Fruit fly (Drosophila melanogaster) whole organism, embryonic: ENCODE measurements around the gene Snx27.

Source experiments
- ATbp ChIP-seq: fragments of 200-800 bp; sonication (Bioruptor generic); optimal IDR thresholded peaks from 2 replicates; lab custom pipeline; 2017; ENCODE audit warnings: missing biosample characterization, mild to moderate bottlenecking, missing genetic modification characterization, missing genetic modification reagents
- Abd-B ChIP-seq: fragments of 200-800 bp; sonication (Bioruptor generic); optimal IDR thresholded peaks from 2 replicates; lab custom pipeline; 2018; ENCODE audit warnings: missing biosample characterization, mild to moderate bottlenecking, missing genetic modification characterization, moderate library complexity
- Aef1 ChIP-seq: fragments of 200-800 bp; sonication (Bioruptor generic); IDR thresholded peaks from 3 replicates; pipeline ENCODE4 v1.3.6; 2022; ENCODE audit warnings: missing biosample characterization, missing genetic modification characterization
- Antp ChIP-seq: fragments of 200-800 bp; sonication (Bioruptor generic); optimal IDR thresholded peaks from 3 replicates; lab custom pipeline; 2016; ENCODE audit warnings: missing biosample characterization, missing genetic modification characterization
- B-H1 ChIP-seq: fragments of 200-800 bp; sonication (Bioruptor generic); IDR thresholded peaks from 3 replicates; pipeline ENCODE4 v1.3.6; 2022; ENCODE audit warnings: missing biosample characterization, missing genetic modification characterization
- BtbVII ChIP-seq: fragments of 200-800 bp; sonication (Bioruptor generic); optimal IDR thresholded peaks from 3 replicates; lab custom pipeline; 2017; ENCODE audit warnings: missing biosample characterization, mild to moderate bottlenecking, missing genetic modification characterization
- CG10321 ChIP-seq: fragments of 200-800 bp; sonication (Bioruptor generic); IDR thresholded peaks from 2 replicates; pipeline ENCODE4 v1.3.6; 2022; ENCODE audit warnings: missing biosample characterization, missing genetic modification characterization
- CG17385 ChIP-seq: fragments of 200-800 bp; sonication (Bioruptor generic); optimal IDR thresholded peaks from 3 replicates; lab custom pipeline; 2018; ENCODE audit warnings: missing biosample characterization, mild to moderate bottlenecking, missing genetic modification characterization
- CG17612 ChIP-seq: fragments of 200-800 bp; sonication (Bioruptor generic); IDR thresholded peaks from 2 replicates; pipeline ENCODE4 v1.3.6; 2022; ENCODE audit warnings: missing biosample characterization, missing genetic modification characterization
- CG2712 ChIP-seq: fragments of 200-800 bp; optimal IDR thresholded peaks from 3 replicates; lab custom pipeline; 2019; ENCODE audit warnings: missing biosample characterization, mild to moderate bottlenecking, missing genetic modification characterization, moderate library complexity
- CG2875 ChIP-seq: fragments of 200-800 bp; sonication (Bioruptor generic); optimal IDR thresholded peaks from 2 replicates; lab custom pipeline; 2017; ENCODE audit warnings: missing biosample characterization, mild to moderate bottlenecking, missing genetic modification characterization, missing genetic modification reagents
- CG3163 ChIP-seq: fragments of 200-800 bp; sonication (Bioruptor generic); optimal IDR thresholded peaks from 3 replicates; lab custom pipeline; 2016; ENCODE audit warnings: missing biosample characterization, missing genetic modification characterization
- CG33213 ChIP-seq: fragments of 200-800 bp; sonication (Bioruptor generic); optimal IDR thresholded peaks from 3 replicates; lab custom pipeline; 2016; ENCODE audit warnings: missing biosample characterization, missing genetic modification characterization
- CG4730 ChIP-seq: fragments of 200-800 bp; sonication (Bioruptor generic); IDR thresholded peaks from 2 replicates; pipeline ENCODE4 v1.3.6; 2022; ENCODE audit warnings: missing biosample characterization, missing genetic modification characterization
- CG6654 ChIP-seq: fragments of 200-800 bp; sonication (Bioruptor generic); optimal IDR thresholded peaks from 2 replicates; lab custom pipeline; 2017; ENCODE audit warnings: missing biosample characterization, mild to moderate bottlenecking, missing genetic modification characterization
- CG7839 ChIP-seq: fragments of 200-800 bp; sonication (Bioruptor generic); optimal IDR thresholded peaks from 3 replicates; lab custom pipeline; 2018; ENCODE audit warnings: missing biosample characterization, mild to moderate bottlenecking, missing genetic modification characterization, moderate library complexity
- CG7987 ChIP-seq: fragments of 200-800 bp; sonication (Bioruptor generic); optimal IDR thresholded peaks from 2 replicates; lab custom pipeline; 2018; ENCODE audit warnings: missing biosample characterization, mild to moderate bottlenecking, missing genetic modification characterization, moderate library complexity
- CG8290 ChIP-seq, 3 experiments: fragments of 200-800 bp; sonication (Bioruptor generic); optimal IDR thresholded peaks; 2 replicates each; lab custom pipeline; 2016 to 2019; ENCODE audit warnings: missing biosample characterization in 3 of 3, missing genetic modification characterization in 3 of 3, mild to moderate bottlenecking in 2 of 3, moderate library complexity in 1 of 3
- CG8478 ChIP-seq: fragments of >200 bp; optimal IDR thresholded peaks from 2 replicates; lab custom pipeline; 2018
- CG9932 ChIP-seq: fragments of 200-800 bp; sonication (Bioruptor generic); IDR thresholded peaks from 2 replicates; pipeline ENCODE4 v1.3.6; 2022; ENCODE audit warnings: missing biosample characterization, missing genetic modification characterization
- Dbx ChIP-seq: fragments of 200-800 bp; sonication (Bioruptor generic); IDR thresholded peaks from 3 replicates; pipeline ENCODE4 v1.3.6; 2022; ENCODE audit warnings: missing biosample characterization, missing genetic modification characterization
- Dfd ChIP-seq, 2 experiments: fragments of >200 bp; optimal IDR thresholded peaks; 2 replicates each; lab custom pipeline; 2017; ENCODE audit warnings: missing biosample characterization in 2 of 2, missing genetic modification characterization in 2 of 2
- Elba2 ChIP-seq: fragments of 200-800 bp; sonication (Bioruptor generic); optimal IDR thresholded peaks from 3 replicates; lab custom pipeline; 2016; ENCODE audit warnings: missing biosample characterization, missing genetic modification characterization
- Gug ChIP-seq: fragments of 200-800 bp; sonication (Bioruptor generic); IDR thresholded peaks from 4 replicates; pipeline ENCODE4 v1.3.6; 2022; ENCODE audit warnings: missing biosample characterization, missing genetic modification characterization
- HmgZ ChIP-seq: fragments of 200-800 bp; sonication (Bioruptor generic); optimal IDR thresholded peaks from 2 replicates; lab custom pipeline; 2018; ENCODE audit warnings: missing biosample characterization, mild to moderate bottlenecking, missing genetic modification characterization
- Hr51 ChIP-seq, 2 experiments: fragments of 200-800 bp; sonication (Bioruptor generic); optimal IDR thresholded peaks; 2 replicates in 1 of 2; 3 replicates in 1 of 2; lab custom pipeline; 2016 to 2018; ENCODE audit warnings: missing biosample characterization in 2 of 2, missing genetic modification characterization in 2 of 2, mild to moderate bottlenecking in 1 of 2, moderate library complexity in 1 of 2
- Hsf ChIP-seq: fragments of 200-800 bp; sonication (Bioruptor generic); optimal IDR thresholded peaks from 3 replicates; lab custom pipeline; 2016; ENCODE audit warnings: missing biosample characterization, missing genetic modification characterization
- Mad ChIP-seq: fragments of 200-800 bp; sonication (Bioruptor generic); optimal IDR thresholded peaks from 2 replicates; lab custom pipeline; 2016; ENCODE audit warnings: missing biosample characterization, missing genetic modification characterization
- NC2α ChIP-seq: fragments of 200-800 bp; sonication (Bioruptor generic); optimal IDR thresholded peaks from 2 replicates; lab custom pipeline; 2016; ENCODE audit warnings: missing biosample characterization, missing genetic modification characterization
- Oaz ChIP-seq: fragments of 200-800 bp; sonication (Bioruptor generic); IDR thresholded peaks from 2 replicates; pipeline ENCODE4 v1.3.6; 2022; ENCODE audit warnings: missing biosample characterization, missing genetic modification characterization
- Oli ChIP-seq: fragments of 200-800 bp; sonication (Bioruptor generic); optimal IDR thresholded peaks from 2 replicates; lab custom pipeline; 2018; ENCODE audit warnings: missing biosample characterization, mild to moderate bottlenecking, missing genetic modification characterization, moderate library complexity
- Xbp1 ChIP-seq: fragments of 200-800 bp; sonication (Bioruptor generic); optimal IDR thresholded peaks from 3 replicates; lab custom pipeline; 2016; ENCODE audit warnings: missing biosample characterization, mild to moderate bottlenecking, missing genetic modification characterization
- ab ChIP-seq: fragments of 200-800 bp; sonication (Bioruptor generic); optimal IDR thresholded peaks from 2 replicates; lab custom pipeline; 2016; ENCODE audit warnings: missing biosample characterization, missing genetic modification characterization
- br ChIP-seq: fragments of >200 bp; optimal IDR thresholded peaks from 2 replicates; lab custom pipeline; 2017
- caup ChIP-seq: fragments of 200-800 bp; sonication (Bioruptor generic); optimal IDR thresholded peaks from 3 replicates; lab custom pipeline; 2017; ENCODE audit warnings: missing biosample characterization, mild to moderate bottlenecking, missing genetic modification characterization, moderate library complexity; ENCODE audit not compliant: severe bottlenecking
- corto ChIP-seq: fragments of 200-800 bp; sonication (Bioruptor generic); optimal IDR thresholded peaks from 2 replicates; lab custom pipeline; 2016; ENCODE audit warnings: missing biosample characterization, mild to moderate bottlenecking, missing genetic modification characterization, moderate library complexity
- dmrt99B ChIP-seq: fragments of 200-800 bp; sonication (Bioruptor generic); optimal IDR thresholded peaks from 2 replicates; lab custom pipeline; 2018; ENCODE audit warnings: missing biosample characterization, mild to moderate bottlenecking, missing genetic modification characterization, moderate library complexity
- ftz-f1 ChIP-seq: fragments of 200-800 bp; sonication (Bioruptor generic); optimal IDR thresholded peaks from 2 replicates; lab custom pipeline; 2016; ENCODE audit warnings: missing biosample characterization, missing genetic modification characterization
- ind ChIP-seq: fragments of 200-800 bp; sonication (Bioruptor generic); optimal IDR thresholded peaks from 3 replicates; lab custom pipeline; 2016; ENCODE audit warnings: missing biosample characterization, missing genetic modification characterization
- inv ChIP-seq: fragments of 200-800 bp; sonication (Bioruptor generic); IDR thresholded peaks from 2 replicates; pipeline ENCODE4 v1.3.6; 2022; ENCODE audit warnings: missing biosample characterization, missing genetic modification characterization; ENCODE audit not compliant: partially characterized antibody
- jing ChIP-seq: fragments of 200-800 bp; sonication (Bioruptor generic); optimal IDR thresholded peaks from 2 replicates; lab custom pipeline; 2018; ENCODE audit warnings: missing biosample characterization, mild to moderate bottlenecking, missing genetic modification characterization
- lola ChIP-seq, 3 experiments: fragments of >200 bp in 2 of 3; fragments of 200-800 bp in 1 of 3; sonication (Bioruptor generic) in 1 of 3; optimal IDR thresholded peaks; 2 replicates each; lab custom pipeline; 2017 to 2019; ENCODE audit warnings: missing biosample characterization in 3 of 3, missing genetic modification characterization in 3 of 3, mild to moderate bottlenecking in 1 of 3, moderate library complexity in 1 of 3
- psq ChIP-seq: fragments of 200-800 bp; sonication (Bioruptor generic); optimal IDR thresholded peaks from 2 replicates; lab custom pipeline; 2017; ENCODE audit warnings: missing biosample characterization, missing genetic modification characterization
- rib ChIP-seq: fragments of 200-800 bp; sonication (Bioruptor generic); IDR thresholded peaks from 2 replicates; pipeline ENCODE4 v1.3.6; 2022; ENCODE audit warnings: missing biosample characterization, missing genetic modification characterization
- row ChIP-seq: fragments of 200-800 bp; sonication (Bioruptor generic); IDR thresholded peaks from 3 replicates; pipeline ENCODE4 v1.3.6; 2022; ENCODE audit warnings: missing biosample characterization, missing genetic modification characterization
- schlank ChIP-seq: fragments of 200-800 bp; sonication (Bioruptor generic); optimal IDR thresholded peaks from 2 replicates; lab custom pipeline; 2018; ENCODE audit warnings: missing biosample characterization, mild to moderate bottlenecking, missing genetic modification characterization
- sqz ChIP-seq: fragments of 200-800 bp; sonication (Bioruptor generic); optimal IDR thresholded peaks from 3 replicates; lab custom pipeline; 2018; ENCODE audit warnings: missing biosample characterization, mild to moderate bottlenecking, missing genetic modification characterization
- tup ChIP-seq: fragments of 200-800 bp; sonication (Bioruptor generic); optimal IDR thresholded peaks from 2 replicates; lab custom pipeline; 2016; ENCODE audit warnings: missing biosample characterization, mild to moderate bottlenecking, missing genetic modification characterization, moderate library complexity

Snx27 gene

DNA sequence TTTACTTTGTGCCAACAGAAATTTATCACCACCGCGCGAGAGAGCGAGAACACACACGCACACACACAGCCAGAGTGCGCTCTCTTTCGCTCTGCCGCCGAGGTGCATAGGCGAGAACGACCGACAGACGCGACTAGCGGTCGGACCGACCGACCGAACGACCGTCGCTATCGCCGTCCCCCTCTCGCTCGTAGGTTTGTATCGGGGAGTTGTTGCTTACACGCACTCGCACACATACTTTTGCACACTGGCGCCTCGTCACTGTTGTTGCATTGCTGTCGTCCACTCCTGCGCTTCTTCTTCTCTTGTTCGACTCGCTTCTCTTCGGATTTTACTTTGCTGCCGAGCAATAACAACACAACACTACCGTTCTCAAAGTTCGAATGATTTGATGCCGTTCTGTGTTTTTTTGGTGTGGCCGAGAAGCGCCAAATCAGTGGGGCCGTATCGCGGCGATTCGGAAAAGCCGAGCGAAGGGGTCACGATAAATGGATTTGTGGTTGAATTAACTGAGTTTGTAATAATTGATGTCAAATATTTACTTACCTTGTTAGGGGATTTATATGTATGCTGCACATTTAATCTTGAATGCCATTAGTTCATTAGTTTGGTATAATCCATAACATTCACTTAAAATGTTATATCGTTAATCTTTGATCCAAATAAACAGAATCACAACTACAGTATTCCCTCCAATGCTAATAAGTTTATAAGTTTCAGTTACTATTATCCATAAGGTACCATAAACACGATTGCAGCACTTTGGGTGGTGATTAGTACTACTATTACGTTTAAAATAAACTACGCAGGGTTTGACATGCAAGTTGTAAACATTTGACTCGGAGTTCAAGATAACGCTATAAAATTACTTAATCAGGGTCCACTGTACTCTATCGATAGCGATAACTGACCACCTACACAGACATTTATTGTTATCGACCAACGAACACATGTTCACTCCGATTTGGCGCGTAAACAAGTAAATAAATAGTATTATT is 9.3 kb upstream of the Snx27 start, which contains the start of the genes IntS6 and Rtel1 (continued):
- TF ChIP-seq CG3163 (peak; percentile 63), BtbVII (GFP tag; lab: Kevin White, UChicago) (peak; percentile 77), Dfd (GFP tag; optimal IDR thresholded peaks at IDR 0.05; lab: Kevin White, UChicago) (no peak), caup (peak; percentile 88), tup (GFP tag; lab: Kevin White, UChicago) (peak; percentile 72), sqz (peak; percentile 60), Oaz (GFP tag; lab: Robert Waterston, UW) (peak; percentile 72), Gug (peak; percentile 90), Abd-B (GFP tag; lab: Kevin White, UChicago) (peak; percentile 91), CG7839 (tag; lab: Kevin White, UChicago) (peak; percentile 94), CG17385 (GFP tag; lab: Kevin White, UChicago) (peak; percentile 95), row (GFP tag; lab: Robert Waterston, UW) (peak; percentile 98), Oli (tag; lab: Kevin White, UChicago) (peak; percentile 89), ftz-f1 (GFP tag; lab: Kevin White, UChicago) (no peak), NC2α (GFP tag; lab: Kevin White, UChicago) (peak; percentile 65), ab (GFP tag; lab: Kevin White, UChicago) (peak; percentile 75), CG6654 (GFP tag; lab: Kevin White, UChicago) (peak; percentile 71), Mad (GFP tag; lab: Kevin White, UChicago) (peak; percentile 80), CG17612 (peak; percentile 80), rib (peak; percentile 84), Dbx (GFP tag; lab: Robert Waterston, UW) (peak; percentile 84), jing (GFP tag; lab: Kevin White, UChicago) (peak; percentile 78), Xbp1 (GFP tag; lab: Kevin White, UChicago) (peak; percentile 91), ATbp (GFP tag; lab: Kevin White, UChicago) (peak; percentile 77), CG2875 (GFP tag; lab: Kevin White, UChicago) (peak; percentile 67), Antp (peak; percentile 94), CG2712 (tag; lab: Kevin White, UChicago) (peak; percentile 86), psq (peak; percentile 54), schlank (tag; lab: Kevin White, UChicago) (peak; percentile 86), dmrt99B (tag; lab: Kevin White, UChicago) (peak; percentile 90), CG7987 (peak; percentile 52), CG33213 (GFP tag; lab: Kevin White, UChicago) (peak; percentile 79), inv (no peak; the same call in 1 of the 2 replicates), corto (GFP tag; lab: Kevin White, UChicago) (peak; percentile 41), CG9932 (GFP tag; lab: Robert Waterston, UW) (peak; percentile 94), ind (GFP tag; lab: Kevin White, UChicago) (peak; percentile 95), lola (GFP tag; optimal IDR thresholded peaks at IDR 0.05; lab: Kevin White, UChicago) (peak in 1 of 3 experiments; percentile 82), br (lab: Kevin White, UChicago) (no peak), CG10321 (GFP tag; lab: Robert Waterston, UW) (peak; percentile 96), Elba2 (GFP tag; lab: Kevin White, UChicago) (peak; percentile 39), Aef1 (peak; percentile 90), CG8478 (lab: Kevin White, UChicago) (peak; percentile 97), CG8290 (GFP tag; optimal IDR thresholded peaks at IDR 0.05; lab: Kevin White, UChicago) (peak; percentile 84), CG8290 (tag; optimal IDR thresholded peaks at IDR 0.05; lab: Kevin White, UChicago) (peak in 1 of 2 experiments; percentile 97), Hr51 (GFP tag; optimal IDR thresholded peaks at IDR 0.05; lab: Kevin White, UChicago) (peak; percentile 89 to 92), HmgZ (tag; lab: Kevin White, UChicago) (peak; percentile 92), B-H1 (peak; percentile 76), CG4730 (GFP tag; lab: Robert Waterston, UW) (peak; percentile 80), Hsf (peak; percentile 93)
